Fruit fly (Drosophila melanogaster): Measurements from ENCODE around the gene CG43136.

dm6 chrX:5804377-5804776, 49.2 kb upstream of the CG43136 start, which contains the start of gene Cpr5C:
- no peak for TF ChIP-seq CTCF (optimal IDR thresholded peaks at IDR 0.05)
- no peak for TF ChIP-seq CG8478 (optimal IDR thresholded peaks at IDR 0.05)
